Fruit fly (Drosophila melanogaster) ovary, adult (tissue): ENCODE results near the gene Jhbp3.
A peak's percentile ranks its signal among the peaks of the same experiment; 100 is the strongest.

Experiments
- CG17801 ChIP-seq: fragments of 200-800 bp; optimal IDR thresholded peaks from 2 replicates; lab custom pipeline; 2019; ENCODE audit warnings: missing biosample characterization, mild to moderate bottlenecking, missing genetic modification characterization, moderate library complexity; ENCODE audit not compliant: partially characterized antibody

The Jhbp3 gene

dm6 chr3R:4910365-4910810 lies 44.7 kb downstream of the Jhbp3 start, which contains the start of gene Cdep:
Cdep (plus strand) TSS chr3R:4910552.
- TF ChIP-seq CG17801 (GFP tag; lab: Kevin White, UChicago), result peak; percentile 12

dm6 chr3R:4906627-4906940 lies 48.5 kb downstream of the Jhbp3 start:
- TF ChIP-seq CG17801 (GFP tag; lab: Kevin White, UChicago), result no peak

- no peak for TF ChIP-seq CG17801 (GFP tag; lab: Kevin White, UChicago)
Observed at dm6 chr3R:4905764-4906626, 49.1 kb downstream of the Jhbp3 start, which contains the start of gene Gnf1. Gnf1 (plus strand) TSS chr3R:4906622.

dm6 chr3R:4904844-4905243 lies 50.2 kb downstream of the Jhbp3 start:
- TF ChIP-seq CG17801 (GFP tag; lab: Kevin White, UChicago), result no peak

- TF ChIP-seq CG17801 (GFP tag; lab: Kevin White, UChicago), result no peak
Observed at dm6 chr3R:4903565-4903964, 51.5 kb downstream of the Jhbp3 start.
